Worm (Caenorhabditis elegans): ENCODE measurements around the gene F28A12.3.

The F28A12.3 gene

ce11 chrV:8652177-8652576, 11.0 kb upstream of the F28A12.3 start:
- TF ChIP-seq nhr-25 (tag; optimal IDR thresholded peaks at IDR 0.05) (peak; percentile 84), lin-39 (tag; optimal IDR thresholded peaks at IDR 0.05) (peak; percentile 77), unc-62 (GFP tag; optimal IDR thresholded peaks at IDR 0.05) (peak; percentile 65), ztf-4 (tag; optimal IDR thresholded peaks at IDR 0.05) (no peak), egl-27 (tag; optimal IDR thresholded peaks at IDR 0.05) (no peak), hmg-11 (tag; optimal IDR thresholded peaks at IDR 0.05) (no peak), nhr-28 (tag; optimal IDR thresholded peaks at IDR 0.05) (no peak), elt-1 (tag; optimal IDR thresholded peaks at IDR 0.05) (peak; percentile 67), nhr-23 (tag; optimal IDR thresholded peaks at IDR 0.05) (peak; percentile 4)

ce11 chrV:8651007-8651711, 10.0 kb upstream of the F28A12.3 start:
- peak; percentile 86 for TF ChIP-seq skn-1 (tag; optimal IDR thresholded peaks at IDR 0.05)
- peak; percentile 100 for TF ChIP-seq pqm-1 (tag; optimal IDR thresholded peaks at IDR 0.05)
- no peak for TF ChIP-seq zag-1 (tag; optimal IDR thresholded peaks at IDR 0.05)
- TF ChIP-seq nhr-43 (tag; optimal IDR thresholded peaks at IDR 0.05; ENCODE audit: poor library complexity, severe bottlenecking), result no peak
- no peak for TF ChIP-seq ceh-82 (tag; optimal IDR thresholded peaks at IDR 0.05)
- TF ChIP-seq egl-27 (tag; optimal IDR thresholded peaks at IDR 0.05), result no peak
- no peak for TF ChIP-seq snpc-4 (tag; optimal IDR thresholded peaks at IDR 0.05)
- TF ChIP-seq nhr-12 (tag; optimal IDR thresholded peaks at IDR 0.05), result no peak
- TF ChIP-seq ztf-4 (tag; optimal IDR thresholded peaks at IDR 0.05), result no peak
- TF ChIP-seq ztf-11 (tag; optimal IDR thresholded peaks at IDR 0.05), result no peak
- no peak for TF ChIP-seq ceh-16 (tag; optimal IDR thresholded peaks at IDR 0.05)
- TF ChIP-seq jun-1 (tag; optimal IDR thresholded peaks at IDR 0.05), result peak; percentile 87
- no peak for TF ChIP-seq daf-12 (tag; optimal IDR thresholded peaks at IDR 0.05)
- no peak for TF ChIP-seq fkh-10 (GFP tag; optimal IDR thresholded peaks at IDR 0.05)
- TF ChIP-seq lsy-12 (tag; optimal IDR thresholded peaks at IDR 0.05), result peak; percentile 33
- TF ChIP-seq ceh-9 (tag; optimal IDR thresholded peaks at IDR 0.05), result no peak
- peak; percentile 100 for TF ChIP-seq elt-2 (tag; optimal IDR thresholded peaks at IDR 0.05)
- TF ChIP-seq pha-4 (tag; optimal IDR thresholded peaks at IDR 0.05), result peak; percentile 75

ce11 chrV:8650365-8650764, 9.2 kb upstream of the F28A12.3 start:
- TF ChIP-seq daf-12 (tag; optimal IDR thresholded peaks at IDR 0.05) (no peak), jun-1 (tag; optimal IDR thresholded peaks at IDR 0.05) (no peak), ztf-4 (tag; optimal IDR thresholded peaks at IDR 0.05) (no peak), egl-5 (tag; optimal IDR thresholded peaks at IDR 0.05) (no peak), nhr-25 (tag; optimal IDR thresholded peaks at IDR 0.05) (no peak), nhr-67 (tag; optimal IDR thresholded peaks at IDR 0.05) (no peak), nhr-12 (tag; optimal IDR thresholded peaks at IDR 0.05) (no peak), nhr-11 (tag; optimal IDR thresholded peaks at IDR 0.05) (no peak), ama-1 (optimal IDR thresholded peaks at IDR 0.05) (no peak), lsy-12 (tag; optimal IDR thresholded peaks at IDR 0.05) (no peak), nhr-43 (tag; optimal IDR thresholded peaks at IDR 0.05; ENCODE audit: poor library complexity, severe bottlenecking) (no peak), ceh-82 (tag; optimal IDR thresholded peaks at IDR 0.05) (no peak), tbx-2 (tag; optimal IDR thresholded peaks at IDR 0.05) (no peak), nhr-237 (tag; optimal IDR thresholded peaks at IDR 0.05) (no peak), hmg-11 (tag; optimal IDR thresholded peaks at IDR 0.05) (no peak), snpc-4 (tag; optimal IDR thresholded peaks at IDR 0.05) (no peak), fos-1 (tag; optimal IDR thresholded peaks at IDR 0.05) (no peak), unc-62 (GFP tag; optimal IDR thresholded peaks at IDR 0.05) (no peak), nhr-28 (tag; optimal IDR thresholded peaks at IDR 0.05) (no peak)

ce11 chrV:8648251-8648650, 7.1 kb upstream of the F28A12.3 start:
- TF ChIP-seq elt-2 (tag; optimal IDR thresholded peaks at IDR 0.05) (peak; percentile 98), jun-1 (tag; optimal IDR thresholded peaks at IDR 0.05) (peak; percentile 11), egl-5 (tag; optimal IDR thresholded peaks at IDR 0.05) (no peak), pqm-1 (tag; optimal IDR thresholded peaks at IDR 0.05) (peak; percentile 99), pha-4 (tag; optimal IDR thresholded peaks at IDR 0.05) (peak; percentile 42), ceh-28 (tag; optimal IDR thresholded peaks at IDR 0.05) (no peak), nhr-43 (tag; optimal IDR thresholded peaks at IDR 0.05; ENCODE audit: poor library complexity, severe bottlenecking) (no peak)

ce11 chrV:8643093-8643492, 1.9 kb upstream of the F28A12.3 start, which contains the start of gene asp-13:
TSS of gene asp-13 (minus strand) at chrV:8643193.
- TF ChIP-seq elt-2 (tag; optimal IDR thresholded peaks at IDR 0.05), result peak; percentile 17
- TF ChIP-seq eor-1 (tag; optimal IDR thresholded peaks at IDR 0.05), result no peak
- no peak for TF ChIP-seq ceh-28 (tag; optimal IDR thresholded peaks at IDR 0.05)
- no peak for TF ChIP-seq nhr-11 (tag; optimal IDR thresholded peaks at IDR 0.05)

Measured in whole organism, L3 larva.